Worm (Caenorhabditis elegans) whole organism, young adult: Measurements from ENCODE around the gene dpm-3.

Source experiments
- B0035.1 ChIP-seq: sonication (generic microtip); optimal IDR thresholded peaks from 2 replicates; lab custom pipeline; 2016; ENCODE audit warnings: missing genetic modification characterization, mild to moderate bottlenecking, missing compliant biosample characterization, missing genotype, missing genetic modification reagents
- B0336.3 ChIP-seq: fragments of 200-800 bp; sonication (Bioruptor generic); IDR thresholded peaks from 2 replicates; pipeline ENCODE4 v1.3.6; 2022; ENCODE audit warnings: missing genetic modification characterization, missing compliant biosample characterization
- F22D6.2 ChIP-seq: sonication (generic microtip); optimal IDR thresholded peaks from 2 replicates; lab custom pipeline; 2016; ENCODE audit warnings: mild to moderate bottlenecking, missing genetic modification characterization, missing compliant biosample characterization
- F49E8.2 ChIP-seq: sonication (generic microtip); optimal IDR thresholded peaks from 3 replicates; lab custom pipeline; 2017; ENCODE audit warnings: missing genetic modification characterization, mild to moderate bottlenecking, missing compliant biosample characterization, antibody characterized with exemption, moderate library complexity; ENCODE audit not compliant: insufficient read depth
- Y67H2A.10 ChIP-seq: fragments of 200-800 bp; sonication (Bioruptor generic); conservative IDR thresholded peaks from 2 replicates; pipeline ENCODE4 v1.3.6; 2022; ENCODE audit warnings: missing genetic modification reagents, missing genetic modification characterization, missing compliant biosample characterization
- Y79H2A.3 ChIP-seq: fragments of 200-800 bp; sonication (Bioruptor generic); conservative IDR thresholded peaks from 2 replicates; pipeline ENCODE4 v1.3.6; 2022; ENCODE audit warnings: missing genetic modification reagents, missing genetic modification characterization, missing compliant biosample characterization
- ZK185.1 ChIP-seq: sonication (generic microtip); optimal IDR thresholded peaks from 2 replicates; lab custom pipeline; 2016; ENCODE audit warnings: mild to moderate bottlenecking, missing genetic modification characterization, missing compliant biosample characterization; ENCODE audit not compliant: poor library complexity, severe bottlenecking
- ama-1 ChIP-seq, 3 experiments: fragments of 150-350 bp in 1 of 3; sonication (generic microtip) in 2 of 3; optimal IDR thresholded peaks; 2 replicates each; lab custom pipeline; 2014 to 2018; ENCODE audit warnings: missing biosample characterization in 2 of 3, missing genetic modification characterization in 2 of 3, missing genetic modification reagents in 2 of 3
- atf-7 ChIP-seq: sonication (generic microtip); optimal IDR thresholded peaks from 2 replicates; lab custom pipeline; 2017; ENCODE audit warnings: mild to moderate bottlenecking, missing genetic modification characterization, missing compliant biosample characterization
- attf-5 ChIP-seq: fragments of 200-800 bp; sonication (Bioruptor generic); optimal IDR thresholded peaks from 2 replicates; lab custom pipeline; 2018; ENCODE audit warnings: mild to moderate bottlenecking, missing genetic modification characterization, missing compliant biosample characterization
- bed-1 ChIP-seq: fragments of 200-800 bp; sonication (Bioruptor generic); IDR thresholded peaks from 2 replicates; pipeline ENCODE4 v1.3.6; 2022; ENCODE audit warnings: missing genetic modification reagents, missing genetic modification characterization, missing compliant biosample characterization
- bed-2 ChIP-seq: fragments of 200-800 bp; sonication (Bioruptor generic); IDR thresholded peaks from 2 replicates; pipeline ENCODE4 v1.3.6; 2022; ENCODE audit warnings: missing genetic modification reagents, missing genetic modification characterization, missing compliant biosample characterization
- cebp-2 ChIP-seq: fragments of 200-800 bp; sonication (Bioruptor generic); IDR thresholded peaks from 2 replicates; pipeline ENCODE4 v1.3.6; 2022; ENCODE audit warnings: missing genetic modification characterization, missing compliant biosample characterization
- ceh-100 ChIP-seq: fragments of 200-800 bp; sonication (Bioruptor generic); IDR thresholded peaks from 2 replicates; pipeline ENCODE4 v1.3.6; 2022; ENCODE audit warnings: missing genetic modification reagents, missing genetic modification characterization, missing compliant biosample characterization
- chd-7 ChIP-seq: sonication (generic microtip); optimal IDR thresholded peaks from 2 replicates; lab custom pipeline; 2016; ENCODE audit warnings: mild to moderate bottlenecking, missing genetic modification characterization, moderate library complexity, missing compliant biosample characterization
- die-1 ChIP-seq: sonication (generic microtip); optimal IDR thresholded peaks from 2 replicates; lab custom pipeline; 2016; ENCODE audit warnings: missing genotype, mild to moderate bottlenecking, missing genetic modification characterization, missing compliant biosample characterization
- fkh-3 ChIP-seq: sonication (generic microtip); optimal IDR thresholded peaks from 2 replicates; lab custom pipeline; 2016; ENCODE audit warnings: mild to moderate bottlenecking, missing genetic modification characterization, missing compliant biosample characterization
- gei-17 ChIP-seq: fragments of 200-800 bp; sonication (Bioruptor generic); optimal IDR thresholded peaks from 2 replicates; lab custom pipeline; 2018; ENCODE audit warnings: mild to moderate bottlenecking, missing genetic modification characterization, missing compliant biosample characterization
- him-1 ChIP-seq: sonication (generic microtip); optimal IDR thresholded peaks from 2 replicates; lab custom pipeline; 2016; ENCODE audit warnings: missing genotype, missing genetic modification reagents, missing genetic modification characterization, missing compliant biosample characterization
- hlh-12 ChIP-seq: sonication (generic microtip); optimal IDR thresholded peaks from 2 replicates; lab custom pipeline; 2016; ENCODE audit warnings: missing genetic modification characterization, missing compliant biosample characterization
- hmg-20 ChIP-seq: fragments of 200-800 bp; sonication (Bioruptor generic); IDR thresholded peaks from 2 replicates; pipeline ENCODE4 v1.3.6; 2022; ENCODE audit warnings: missing genetic modification reagents, missing genetic modification characterization, missing compliant biosample characterization
- hsf-1 ChIP-seq: fragments of 200-800 bp; sonication (Bioruptor generic); IDR thresholded peaks from 2 replicates; pipeline ENCODE4 v1.3.6; 2022; ENCODE audit warnings: missing genetic modification reagents, missing genetic modification characterization, missing compliant biosample characterization
- let-526 ChIP-seq: fragments of 200-800 bp; sonication (Bioruptor generic); IDR thresholded peaks from 2 replicates; pipeline ENCODE4 v1.3.6; 2022; ENCODE audit warnings: missing genetic modification reagents, missing genetic modification characterization, missing compliant biosample characterization
- let-607 ChIP-seq, 2 experiments: fragments of 200-800 bp in 1 of 2; sonication (Bioruptor generic) in 1 of 2; sonication (generic microtip) in 1 of 2; optimal IDR thresholded peaks; 2 replicates each; lab custom pipeline; 2016 to 2018; ENCODE audit warnings: mild to moderate bottlenecking in 2 of 2, missing compliant biosample characterization in 2 of 2, missing genetic modification characterization in 2 of 2, moderate library complexity in 2 of 2, missing genotype in 1 of 2
- lin-26 ChIP-seq: fragments of 200-800 bp; sonication (Bioruptor generic); IDR thresholded peaks from 2 replicates; pipeline ENCODE4 v1.3.6; 2022; ENCODE audit warnings: missing genetic modification reagents, missing genetic modification characterization, missing compliant biosample characterization
- lin-35 ChIP-seq, 3 experiments: fragments of 150-350 bp in 2 of 3; sonication (generic microtip) in 1 of 3; optimal IDR thresholded peaks; 2 replicates each; lab custom pipeline; 2014 to 2018; ENCODE audit warnings: missing biosample characterization in 3 of 3, missing genetic modification characterization in 3 of 3, missing genetic modification reagents in 3 of 3
- lin-54 ChIP-seq: fragments of 200-800 bp; sonication (Bioruptor generic); optimal IDR thresholded peaks from 2 replicates; lab custom pipeline; 2018; ENCODE audit warnings: mild to moderate bottlenecking, missing genetic modification characterization, missing compliant biosample characterization
- lsl-1 ChIP-seq: fragments of 200-800 bp; sonication (Bioruptor generic); optimal IDR thresholded peaks from 2 replicates; lab custom pipeline; 2018; ENCODE audit warnings: mild to moderate bottlenecking, missing genetic modification characterization, moderate library complexity, missing compliant biosample characterization
- lsy-27 ChIP-seq: sonication (generic microtip); optimal IDR thresholded peaks from 2 replicates; lab custom pipeline; 2017; ENCODE audit warnings: missing genetic modification characterization, mild to moderate bottlenecking, missing compliant biosample characterization, antibody characterized with exemption, missing genotype, borderline replicate concordance; ENCODE audit not compliant: insufficient read depth
- madf-3 ChIP-seq: fragments of 200-800 bp; sonication (Bioruptor generic); IDR thresholded peaks from 2 replicates; pipeline ENCODE4 v1.3.6; 2022; ENCODE audit warnings: missing genetic modification reagents, missing genetic modification characterization, missing compliant biosample characterization
- mes-4 ChIP-seq: sonication (generic microtip); optimal IDR thresholded peaks from 2 replicates; lab custom pipeline; 2016; ENCODE audit warnings: missing genotype, missing genetic modification characterization, missing compliant biosample characterization
- mxl-1 ChIP-seq: sonication (generic microtip); optimal IDR thresholded peaks from 2 replicates; lab custom pipeline; 2016; ENCODE audit warnings: missing genetic modification characterization, missing compliant biosample characterization
- nfya-1 ChIP-seq: sonication (generic microtip); optimal IDR thresholded peaks from 2 replicates; lab custom pipeline; 2017; ENCODE audit warnings: antibody characterized with exemption, missing compliant biosample characterization, missing genetic modification characterization, borderline replicate concordance; ENCODE audit not compliant: insufficient read depth
- nfya-2 ChIP-seq: fragments of 200-800 bp; sonication (Bioruptor generic); IDR thresholded peaks from 2 replicates; pipeline ENCODE4 v1.3.6; 2022; ENCODE audit warnings: missing genetic modification reagents, missing genetic modification characterization, missing compliant biosample characterization
- pbrm-1 ChIP-seq: fragments of 200-800 bp; sonication (Bioruptor generic); IDR thresholded peaks from 2 replicates; pipeline ENCODE4 v1.3.6; 2022; ENCODE audit warnings: missing genetic modification reagents, missing genetic modification characterization, missing compliant biosample characterization
- repo-1 ChIP-seq: sonication (generic microtip); optimal IDR thresholded peaks from 2 replicates; lab custom pipeline; 2017; ENCODE audit warnings: mild to moderate bottlenecking, missing genetic modification characterization, missing compliant biosample characterization
- rpc-1 ChIP-seq, 2 experiments: fragments of 150-350 bp in 1 of 2; sonication (generic microtip) in 1 of 2; optimal IDR thresholded peaks; 2 replicates each; lab custom pipeline; 2014 to 2018; ENCODE audit warnings: missing biosample characterization in 1 of 2, missing genetic modification characterization in 1 of 2, missing genetic modification reagents in 1 of 2, missing genotype in 1 of 2
- sea-2 ChIP-seq: fragments of 200-800 bp; sonication (Bioruptor generic); IDR thresholded peaks from 2 replicates; pipeline ENCODE4 v1.3.6; 2022; ENCODE audit warnings: missing genetic modification characterization, missing compliant biosample characterization
- sptf-2 ChIP-seq: fragments of 200-800 bp; sonication (Bioruptor generic); optimal IDR thresholded peaks from 2 replicates; lab custom pipeline; 2018; ENCODE audit warnings: mild to moderate bottlenecking, missing genetic modification characterization, missing compliant biosample characterization
- tbx-9 ChIP-seq: sonication (generic microtip); optimal IDR thresholded peaks from 2 replicates; lab custom pipeline; 2016; ENCODE audit warnings: borderline replicate concordance, missing genetic modification characterization, inconsistent platforms, missing compliant biosample characterization
- xnd-1 ChIP-seq: sonication (generic microtip); optimal IDR thresholded peaks from 2 replicates; lab custom pipeline; 2016; ENCODE audit warnings: missing genotype, missing genetic modification reagents, missing genetic modification characterization, missing compliant biosample characterization
- zfh-2 ChIP-seq: fragments of 200-800 bp; sonication (Bioruptor generic); conservative IDR thresholded peaks from 2 replicates; pipeline ENCODE4 v1.3.6; 2022; ENCODE audit warnings: missing genetic modification reagents, missing genetic modification characterization, missing compliant biosample characterization
- ztf-25 ChIP-seq: fragments of 200-800 bp; sonication (Bioruptor generic); IDR thresholded peaks from 2 replicates; pipeline ENCODE4 v1.3.6; 2022; ENCODE audit warnings: missing genetic modification reagents, missing genetic modification characterization, missing compliant biosample characterization
- ztf-26 ChIP-seq: sonication (generic microtip); optimal IDR thresholded peaks from 2 replicates; lab custom pipeline; 2017; ENCODE audit warnings: missing genetic modification characterization, missing compliant biosample characterization
- ztf-28 ChIP-seq: fragments of 200-800 bp; sonication (Bioruptor generic); IDR thresholded peaks from 2 replicates; pipeline ENCODE4 v1.3.6; 2022; ENCODE audit warnings: missing genetic modification reagents, missing genetic modification characterization, missing compliant biosample characterization
- ztf-6 ChIP-seq: fragments of 200-800 bp; sonication (Bioruptor generic); IDR thresholded peaks from 2 replicates; pipeline ENCODE4 v1.3.6; 2022; ENCODE audit warnings: missing genetic modification reagents, missing genetic modification characterization, missing compliant biosample characterization

Gene dpm-3

DNA sequence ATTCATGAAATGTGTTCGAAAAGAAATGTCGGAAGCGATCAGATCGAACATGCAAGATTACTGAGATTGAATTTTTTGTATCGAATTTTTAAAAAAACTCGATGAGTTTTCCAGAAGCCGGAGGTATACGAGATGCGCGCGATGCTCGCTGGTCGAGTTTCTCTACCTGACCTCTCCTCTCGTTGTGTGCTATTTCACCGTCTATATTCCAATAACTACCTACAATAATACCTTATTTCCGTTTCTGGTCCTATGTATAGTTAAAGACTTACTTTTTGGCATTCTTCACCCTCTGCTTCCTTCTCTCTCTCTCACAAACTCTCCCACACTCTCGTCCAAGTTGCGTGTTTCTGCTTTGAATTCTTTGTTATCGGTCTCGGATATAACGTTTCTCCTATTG is 20.0 kb upstream of the dpm-3 start (continued):
- TF ChIP-seq lsl-1 (GFP tag; lab: Kevin White, UChicago) (no peak), nfya-1 (tag; lab: Kevin White, UChicago) (no peak), F49E8.2 (tag; lab: Kevin White, UChicago) (no peak), hmg-20 (GFP tag; lab: Robert Waterston, UW) (no peak), bed-1 (GFP tag; lab: Robert Waterston, UW) (no peak), atf-7 (no peak), sptf-2 (GFP tag; lab: Kevin White, UChicago) (no peak), Y79H2A.3 (GFP tag; lab: Robert Waterston, UW) (0 out of 2 replicates have a peak, but pooled peaks have one; percentile 37), B0336.3 (GFP tag; lab: Robert Waterston, UW) (peak; percentile 49; the same call in 1 of the 2 replicates), fkh-3 (tag; lab: Kevin White, UChicago) (no peak), ztf-26 (tag; lab: Kevin White, UChicago) (no peak), tbx-9 (tag; lab: Kevin White, UChicago) (no peak), lin-35 (GFP tag; optimal IDR thresholded peaks at IDR 0.05; lab: Kevin White, UChicago) (no peak), pbrm-1 (no peak), rpc-1 (optimal IDR thresholded peaks at IDR 0.05; lab: Kevin White, UChicago) (no peak), rpc-1 (tag; optimal IDR thresholded peaks at IDR 0.05; lab: Kevin White, UChicago) (no peak), ZK185.1 (tag; lab: Kevin White, UChicago) (no peak), ztf-25 (GFP tag; lab: Robert Waterston, UW) (no peak), cebp-2 (GFP tag; lab: Robert Waterston, UW) (peak; percentile 86; the same call in 1 of the 2 replicates), hlh-12 (tag; lab: Kevin White, UChicago) (no peak)

DNA sequence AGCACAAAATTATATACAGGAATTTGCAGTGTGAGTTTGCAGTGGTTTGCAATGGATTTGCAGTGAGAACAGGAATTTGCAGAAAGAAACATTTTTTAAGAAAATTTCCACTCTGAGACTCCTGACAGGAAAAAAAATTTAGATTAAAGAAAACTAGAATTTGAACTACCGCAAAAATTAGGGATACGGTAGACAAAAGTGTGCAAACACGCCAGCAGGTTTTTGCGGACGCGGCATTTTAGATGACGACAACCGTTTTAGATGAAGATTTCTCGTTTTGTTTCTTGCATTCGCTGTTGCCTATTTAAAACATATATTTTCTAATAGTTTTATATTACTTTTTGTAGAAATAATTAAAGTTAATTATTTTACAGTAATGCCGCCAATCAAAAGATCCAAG is 19.5 kb upstream of the dpm-3 start, which contains the start of gene wdr-46:
Gene wdr-46, plus strand, starts transcription at position 375 of the 400 bp plus-strand sequence.
- TF ChIP-seq nfya-1 (tag; lab: Kevin White, UChicago) (no peak), ceh-100 (peak; percentile 17; the same call in 1 of the 2 replicates), ama-1 (optimal IDR thresholded peaks at IDR 0.05; lab: Kevin White, UChicago) (no peak), ama-1 (GFP tag; optimal IDR thresholded peaks at IDR 0.05; lab: Kevin White, UChicago) (peak; percentile 42 to 64), attf-5 (peak; percentile 67), madf-3 (GFP tag; lab: Robert Waterston, UW) (0 out of 2 replicates have a peak, but pooled peaks have one; percentile 35), die-1 (no peak), lin-26 (no peak), Y67H2A.10 (GFP tag; lab: Robert Waterston, UW) (no peak), chd-7 (tag; lab: Kevin White, UChicago) (peak; percentile 2), B0035.1 (tag; lab: Kevin White, UChicago) (no peak), lin-54 (peak; percentile 97), mes-4 (tag; lab: Kevin White, UChicago) (no peak), hsf-1 (no peak), bed-2 (GFP tag; lab: Robert Waterston, UW) (no peak), him-1 (peak; percentile 60), lsy-27 (no peak), nfya-2 (GFP tag; lab: Robert Waterston, UW) (no peak), zfh-2 (no peak), ztf-6 (no peak), repo-1 (tag; lab: Kevin White, UChicago) (no peak), gei-17 (GFP tag; lab: Kevin White, UChicago) (peak; percentile 20), hlh-12 (tag; lab: Kevin White, UChicago) (no peak), mxl-1 (tag; lab: Kevin White, UChicago) (no peak), let-526 (GFP tag; lab: Robert Waterston, UW) (no peak), ztf-28 (GFP tag; lab: Robert Waterston, UW) (no peak), xnd-1 (tag; lab: Kevin White, UChicago) (no peak), let-607 (tag; optimal IDR thresholded peaks at IDR 0.05; lab: Kevin White, UChicago) (no peak), sea-2 (GFP tag; lab: Robert Waterston, UW) (no peak), sptf-2 (GFP tag; lab: Kevin White, UChicago) (no peak), F22D6.2 (no peak)
